Fruit fly (Drosophila melanogaster): Measurements from ENCODE around the gene GC1.

The GC1 gene

dm6 chr3R:11982547-11982946, 15.0 kb downstream of the GC1 start:
- peak; percentile 4 for TF ChIP-seq lbe (GFP tag; optimal IDR thresholded peaks at IDR 0.05)
- no peak for TF ChIP-seq wor (GFP tag; IDR thresholded peaks at IDR 0.05)
- TF ChIP-seq CG4820 (GFP tag; optimal IDR thresholded peaks at IDR 0.05), result no peak
- TF ChIP-seq stc (GFP tag; IDR thresholded peaks at IDR 0.05), result no peak
- TF ChIP-seq Dp (GFP tag; optimal IDR thresholded peaks at IDR 0.05), result no peak
- no peak for TF ChIP-seq CG8089 (GFP tag; optimal IDR thresholded peaks at IDR 0.05)
- peak; percentile 54 to 74 for TF ChIP-seq Trl (optimal IDR thresholded peaks at IDR 0.05)
- TF ChIP-seq Trl (GFP tag; optimal IDR thresholded peaks at IDR 0.05), result no peak
- TF ChIP-seq CG14441 (GFP tag; IDR thresholded peaks at IDR 0.05), result no peak
- TF ChIP-seq esg (GFP tag; conservative IDR thresholded peaks at IDR 0.05), result no peak
- TF ChIP-seq CG2129 (GFP tag; IDR thresholded peaks at IDR 0.05; ENCODE audit: partially characterized antibody), result no peak
- TF ChIP-seq HLH54F (GFP tag; optimal IDR thresholded peaks at IDR 0.05), result no peak
- no peak for TF ChIP-seq CG34422 (GFP tag; IDR thresholded peaks at IDR 0.05)
- no peak for TF ChIP-seq HLH4C (GFP tag; IDR thresholded peaks at IDR 0.05; ENCODE audit: partially characterized antibody)
- no peak for TF ChIP-seq CG13424 (tag; optimal IDR thresholded peaks at IDR 0.05)
- TF ChIP-seq nom (GFP tag; optimal IDR thresholded peaks at IDR 0.05), result peak; percentile 25
- TF ChIP-seq Usf (GFP tag; optimal IDR thresholded peaks at IDR 0.05), result no peak
- TF ChIP-seq CG7372 (GFP tag; IDR thresholded peaks at IDR 0.05), result no peak
- TF ChIP-seq dati (GFP tag; IDR thresholded peaks at IDR 0.05), result no peak
- peak; percentile 15 for TF ChIP-seq Jarid2 (GFP tag; optimal IDR thresholded peaks at IDR 0.05)
- TF ChIP-seq CG17568 (GFP tag; optimal IDR thresholded peaks at IDR 0.05), result no peak
- TF ChIP-seq CG14710 (tag; optimal IDR thresholded peaks at IDR 0.05), result no peak
- TF ChIP-seq CG17186 (GFP tag; optimal IDR thresholded peaks at IDR 0.05), result no peak
- no peak for TF ChIP-seq Opbp (GFP tag; IDR thresholded peaks at IDR 0.05; ENCODE audit: partially characterized antibody)
- TF ChIP-seq kay (GFP tag; optimal IDR thresholded peaks at IDR 0.05), result no peak
- no peak for TF ChIP-seq HLHmδ (GFP tag; optimal IDR thresholded peaks at IDR 0.05)
- TF ChIP-seq usp (GFP tag; optimal IDR thresholded peaks at IDR 0.05), result no peak

dm6 chr3R:11984441-11984840, 16.9 kb downstream of the GC1 start, which contains the start of gene CG3397:
TSS of gene CG3397 (minus strand) at chr3R:11984541.
- TF ChIP-seq Trl (optimal IDR thresholded peaks at IDR 0.05) (peak; percentile 18 to 56), Trl (GFP tag; optimal IDR thresholded peaks at IDR 0.05) (no peak), CG4424 (GFP tag; optimal IDR thresholded peaks at IDR 0.05) (no peak)

dm6 chr3R:11984862-11985261, 17.4 kb downstream of the GC1 start:
- TF ChIP-seq nerfin-2 (GFP tag; IDR thresholded peaks at IDR 0.05; ENCODE audit: partially characterized antibody) (no peak), CG3163 (GFP tag; optimal IDR thresholded peaks at IDR 0.05) (no peak), nom (GFP tag; optimal IDR thresholded peaks at IDR 0.05) (peak; percentile 38), bbx (GFP tag; IDR thresholded peaks at IDR 0.05; ENCODE audit: partially characterized antibody) (no peak), Dref (GFP tag; IDR thresholded peaks at IDR 0.05) (0 out of 2 replicates have a peak, but pooled peaks have one; percentile 7), Lim3 (GFP tag; IDR thresholded peaks at IDR 0.05) (no peak)

dm6 chr3R:11989206-11989605, 21.7 kb downstream of the GC1 start:
- TF ChIP-seq CG10209 (GFP tag; optimal IDR thresholded peaks at IDR 0.05) (no peak), CG13424 (tag; optimal IDR thresholded peaks at IDR 0.05) (no peak), ttk (GFP tag; IDR thresholded peaks at IDR 0.05) (no peak), CG8089 (GFP tag; optimal IDR thresholded peaks at IDR 0.05) (no peak), ATbp (GFP tag; optimal IDR thresholded peaks at IDR 0.05) (no peak), CG30020 (tag; optimal IDR thresholded peaks at IDR 0.05) (no peak), CG12236 (GFP tag; optimal IDR thresholded peaks at IDR 0.05) (no peak), pan (optimal IDR thresholded peaks at IDR 0.05) (no peak), pan (GFP tag; optimal IDR thresholded peaks at IDR 0.05 in 1 of 2, IDR thresholded peaks at IDR 0.05 in 1 of 2) (no peak), HmgZ (tag; optimal IDR thresholded peaks at IDR 0.05) (no peak), MTF-1 (GFP tag; optimal IDR thresholded peaks at IDR 0.05; ENCODE audit: borderline replicate concordance) (no peak), Sox100B (GFP tag; optimal IDR thresholded peaks at IDR 0.05) (no peak), sna (GFP tag; IDR thresholded peaks at IDR 0.05; ENCODE audit: partially characterized antibody) (no peak), CG3281 (GFP tag; optimal IDR thresholded peaks at IDR 0.05) (no peak), Rfx (GFP tag; IDR thresholded peaks at IDR 0.05) (peak; percentile 38; the same call in 1 of the 2 replicates), nau (GFP tag; optimal IDR thresholded peaks at IDR 0.05) (no peak), CG1603 (tag; optimal IDR thresholded peaks at IDR 0.05) (no peak)
